Worm (Caenorhabditis elegans) whole organism, L4/young adult: ENCODE measurements around the gene fbxb-52.

ENCODE experiments used
- dao-5 ChIP-seq: sonication (generic microtip); optimal IDR thresholded peaks from 2 replicates; lab custom pipeline; 2016; ENCODE audit warnings: missing genotype, missing genetic modification characterization, moderate library complexity, missing compliant biosample characterization
- him-1 ChIP-seq: sonication (generic microtip); optimal IDR thresholded peaks from 2 replicates; lab custom pipeline; 2016; ENCODE audit warnings: missing genotype, missing genetic modification reagents, missing genetic modification characterization, missing compliant biosample characterization

DNA sequence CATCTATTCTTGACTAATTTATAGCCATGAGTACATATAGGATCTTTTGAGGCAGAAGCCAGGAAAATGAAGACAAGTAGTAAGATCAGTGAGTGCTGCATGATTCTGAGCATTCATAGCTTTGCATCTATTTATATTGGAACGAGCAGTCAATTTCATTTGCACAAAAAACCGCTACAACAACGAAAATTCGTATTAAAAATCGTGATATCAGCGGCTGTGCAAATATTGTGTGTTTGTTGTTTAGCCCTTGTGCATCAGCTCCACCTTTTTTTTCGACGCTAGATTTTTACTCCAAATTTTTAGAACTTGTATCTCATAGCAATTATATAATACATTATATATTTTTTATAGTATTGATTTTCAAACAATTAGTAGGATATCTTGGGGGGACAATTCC, 33.7 kb upstream of the fbxb-52 start, which contains the start of gene clec-21:
- TF ChIP-seq him-1 (tag; lab: Kevin White, UChicago) (no peak), dao-5 (no peak)
